Fruit fly (Drosophila melanogaster) whole organism, embryonic: ENCODE measurements around the gene GCC88.

Experiments
- CG42726 ChIP-seq: fragments of 200-800 bp; sonication (Bioruptor generic); IDR thresholded peaks from 2 replicates; pipeline ENCODE4 v1.3.6; 2022; ENCODE audit warnings: missing biosample characterization, missing genetic modification characterization; ENCODE audit not compliant: partially characterized antibody
- CG6272 ChIP-seq: fragments of 200-800 bp; sonication (Bioruptor generic); IDR thresholded peaks from 2 replicates; pipeline ENCODE4 v1.3.6; 2022; ENCODE audit warnings: missing biosample characterization, missing genetic modification characterization
- Mes4 ChIP-seq: fragments of 200-800 bp; sonication (Bioruptor generic); optimal IDR thresholded peaks from 2 replicates; lab custom pipeline; 2016; ENCODE audit warnings: missing biosample characterization, missing genetic modification characterization
- eve ChIP-seq, 2 experiments: fragments of >200 bp; optimal IDR thresholded peaks; 2 replicates each; lab custom pipeline; 2017; ENCODE audit warnings: missing biosample characterization in 2 of 2, missing genetic modification characterization in 2 of 2
- onecut ChIP-seq: fragments of 200-800 bp; sonication (Bioruptor generic); IDR thresholded peaks from 2 replicates; pipeline ENCODE4 v1.3.6; 2022; ENCODE audit warnings: missing biosample characterization, missing genetic modification characterization

- TF ChIP-seq CG6272 (GFP tag; lab: Robert Waterston, UW) (0 out of 2 replicates have a peak, but pooled peaks have one; percentile 33), onecut (GFP tag; lab: Robert Waterston, UW) (peak; percentile 70), Mes4 (GFP tag; lab: Kevin White, UChicago) (no peak), CG42726 (GFP tag; lab: Robert Waterston, UW) (peak; percentile 57; the same call in 1 of the 2 replicates), eve (GFP tag; optimal IDR thresholded peaks at IDR 0.05; lab: Kevin White, UChicago) (no peak)
These were observed 20.5 kb downstream of the GCC88 start, which contains the start of the genes SdhC and Tctp for dm6 chr3R:11209801-11210402.
